Fruit fly (Drosophila melanogaster): ENCODE results near the gene CG32407.

dm6 chr3L:5968695-5969094 lies 46.8 kb downstream of the CG32407 start:
- TF ChIP-seq Sin3A (optimal IDR thresholded peaks at IDR 0.05): no peak
- no peak for TF ChIP-seq insv (optimal IDR thresholded peaks at IDR 0.05)
- TF ChIP-seq ttk (optimal IDR thresholded peaks at IDR 0.05): no peak
